Worm (Caenorhabditis elegans) whole organism, L3 larva: ENCODE measurements around the gene C27D8.2.
A peak's percentile ranks its signal among the peaks of the same experiment; 100 is the strongest.

ENCODE experiments used
- R02D3.7 ChIP-seq: fragments of 150-350 bp; optimal IDR thresholded peaks from 2 replicates; lab custom pipeline; 2014; ENCODE audit warnings: missing biosample characterization, missing genetic modification characterization
- ceh-9 ChIP-seq: sonication (generic microtip); optimal IDR thresholded peaks from 2 replicates; lab custom pipeline; 2018; ENCODE audit warnings: missing biosample characterization, missing genetic modification characterization
- elt-3 ChIP-seq, 3 experiments: fragments of 150-350 bp in 1 of 3; sonication (generic microtip) in 2 of 3; optimal IDR thresholded peaks; 2 replicates in 2 of 3; 4 replicates in 1 of 3; lab custom pipeline; 2014 to 2017; ENCODE audit warnings: missing biosample characterization in 3 of 3, missing genetic modification characterization in 3 of 3
- fos-1 ChIP-seq: fragments of 150-350 bp; optimal IDR thresholded peaks from 2 replicates; lab custom pipeline; 2014; ENCODE audit warnings: missing biosample characterization, missing genetic modification characterization
- lin-15B ChIP-seq: fragments of 150-350 bp; optimal IDR thresholded peaks from 2 replicates; lab custom pipeline; 2014; ENCODE audit warnings: missing biosample characterization, missing genetic modification characterization
- nhr-25 ChIP-seq: sonication (generic microtip); optimal IDR thresholded peaks from 2 replicates; lab custom pipeline; 2017; ENCODE audit warnings: missing biosample characterization, missing genetic modification characterization
- sea-2 ChIP-seq: fragments of 150-350 bp; sonication (generic microtip); optimal IDR thresholded peaks from 4 replicates; lab custom pipeline; 2014; ENCODE audit warnings: missing biosample characterization, missing genetic modification reagents, missing genetic modification characterization
- snpc-4 ChIP-seq: fragments of 150-350 bp; optimal IDR thresholded peaks from 2 replicates; lab custom pipeline; 2014; ENCODE audit warnings: missing biosample characterization, missing genetic modification characterization
- ztf-11 ChIP-seq: fragments of 150-350 bp; optimal IDR thresholded peaks from 2 replicates; lab custom pipeline; 2014; ENCODE audit warnings: missing biosample characterization, missing genetic modification characterization
- ztf-4 ChIP-seq: fragments of 150-350 bp; optimal IDR thresholded peaks from 2 replicates; lab custom pipeline; 2014; ENCODE audit warnings: missing biosample characterization, missing genetic modification characterization

DNA sequence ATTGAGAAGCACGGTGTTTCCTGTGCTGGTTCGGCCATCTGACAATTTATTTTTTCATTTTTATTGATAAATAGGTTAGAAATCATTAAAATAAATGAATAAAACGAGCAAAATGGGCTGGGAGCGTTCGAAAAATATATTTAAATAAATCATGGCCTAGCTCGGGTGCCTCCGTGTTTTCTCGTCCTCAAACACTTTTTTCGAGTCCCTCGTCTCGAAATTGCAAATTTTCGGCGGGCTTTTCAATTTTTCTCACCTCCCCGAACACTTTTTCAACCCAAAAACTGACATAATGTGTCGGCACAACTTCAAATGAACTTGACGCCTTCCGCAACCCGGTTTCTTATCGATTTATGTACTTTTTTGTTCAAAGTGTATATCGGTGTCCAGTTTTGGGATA lies 26.7 kb upstream of the C27D8.2 start, which contains the start of gene prmt-9:
- peak; percentile 54 for TF ChIP-seq lin-15B
- TF ChIP-seq ztf-11: no peak
- TF ChIP-seq fos-1 (tag; lab: Kevin White, UChicago): no peak
- no peak for TF ChIP-seq R02D3.7
- no peak for TF ChIP-seq sea-2 (GFP tag; lab: Kevin White, UChicago)
- TF ChIP-seq nhr-25 (tag; lab: Kevin White, UChicago): no peak
- no peak for TF ChIP-seq snpc-4 (tag; lab: Kevin White, UChicago)
- no peak for TF ChIP-seq ztf-4
- no peak for TF ChIP-seq ceh-9 (tag; lab: Kevin White, UChicago)
- no peak for TF ChIP-seq elt-3 (tag; optimal IDR thresholded peaks at IDR 0.05; lab: Kevin White, UChicago)
